Worm (Caenorhabditis elegans) whole organism, mixed stage, embryonic: Measurements from ENCODE around the gene F36H5.12.

Source experiments
- blmp-1 ChIP-seq: fragments of 150-350 bp; optimal IDR thresholded peaks from 2 replicates; lab custom pipeline; 2014; ENCODE audit warnings: missing biosample characterization, missing genetic modification characterization
- elt-3 ChIP-seq: fragments of 150-350 bp; optimal IDR thresholded peaks from 2 replicates; lab custom pipeline; 2014; ENCODE audit warnings: missing biosample characterization, missing genetic modification characterization
- mls-2 ChIP-seq: sonication (generic microtip); optimal IDR thresholded peaks from 2 replicates; lab custom pipeline; 2016; ENCODE audit warnings: mild to moderate bottlenecking, missing genetic modification characterization, moderate library complexity, missing compliant biosample characterization
- nhr-12 ChIP-seq: fragments of 150-350 bp; optimal IDR thresholded peaks from 2 replicates; lab custom pipeline; 2014; ENCODE audit warnings: missing biosample characterization, missing genetic modification characterization
- nhr-28 ChIP-seq: fragments of 150-350 bp; optimal IDR thresholded peaks from 2 replicates; lab custom pipeline; 2014; ENCODE audit warnings: missing biosample characterization, missing genetic modification characterization
- pha-4 ChIP-seq: fragments of 150-350 bp; optimal IDR thresholded peaks from 2 replicates; lab custom pipeline; 2018; ENCODE audit warnings: missing biosample characterization, missing genetic modification reagents, missing genetic modification characterization
- snpc-4 ChIP-seq: fragments of 150-350 bp; optimal IDR thresholded peaks from 2 replicates; lab custom pipeline; 2014; ENCODE audit warnings: missing biosample characterization, missing genetic modification characterization
- sptf-1 ChIP-seq: sonication (generic microtip); optimal IDR thresholded peaks from 2 replicates; lab custom pipeline; 2017; ENCODE audit warnings: mild to moderate bottlenecking, missing genetic modification characterization, moderate library complexity, missing compliant biosample characterization
- unc-120 ChIP-seq: sonication (generic microtip); optimal IDR thresholded peaks from 2 replicates; lab custom pipeline; 2017; ENCODE audit warnings: missing genetic modification characterization, missing compliant biosample characterization; ENCODE audit not compliant: poor library complexity, severe bottlenecking
- unc-62 ChIP-seq: fragments of 150-350 bp; optimal IDR thresholded peaks from 2 replicates; lab custom pipeline; 2014; ENCODE audit warnings: missing biosample characterization, missing genetic modification reagents, missing genetic modification characterization
- ztf-11 ChIP-seq: fragments of 150-350 bp; optimal IDR thresholded peaks from 2 replicates; lab custom pipeline; 2014; ENCODE audit warnings: missing biosample characterization, missing genetic modification characterization

ce11 chrII:1752990-1753389, 10.4 kb downstream of the F36H5.12 start, which contains the start of gene F36H5.9:
- TF ChIP-seq snpc-4 (no peak), unc-120 (tag; lab: Kevin White, UChicago) (no peak), sptf-1 (tag; lab: Kevin White, UChicago) (no peak), unc-62 (GFP tag; lab: Kevin White, UChicago) (no peak), elt-3 (no peak), nhr-28 (tag; lab: Kevin White, UChicago) (no peak), ztf-11 (tag; lab: Kevin White, UChicago) (no peak), pha-4 (tag; lab: Kevin White, UChicago) (no peak), nhr-12 (no peak), mls-2 (no peak), blmp-1 (tag; lab: Kevin White, UChicago) (no peak)
